Worm (Caenorhabditis elegans): ENCODE results near the gene del-7.

DNA sequence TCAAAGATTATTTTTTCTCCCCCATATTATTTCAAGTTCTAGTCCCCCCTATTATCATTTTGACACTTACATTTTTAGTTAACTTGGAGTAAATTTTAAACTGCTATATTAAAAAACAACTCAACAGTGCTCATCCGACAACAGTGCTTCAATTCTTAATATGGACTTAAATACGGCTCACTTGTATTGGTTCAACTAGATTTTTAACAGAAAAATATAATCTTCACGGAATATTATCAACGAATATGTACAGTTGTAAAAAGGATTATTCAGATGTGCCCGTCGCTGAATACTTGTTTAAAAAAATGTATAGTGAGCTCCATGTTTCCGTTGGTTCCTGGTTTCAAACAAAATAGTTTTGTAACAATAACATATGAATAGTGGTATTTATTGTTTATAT is 40.1 kb downstream of the del-7 start:
- TF ChIP-seq ama-1 (optimal IDR thresholded peaks at IDR 0.05), result no peak
- no peak for TF ChIP-seq madf-2 (tag; optimal IDR thresholded peaks at IDR 0.05)
- no peak for TF ChIP-seq dmd-4 (tag; optimal IDR thresholded peaks at IDR 0.05; ENCODE audit: borderline replicate concordance)
- TF ChIP-seq unc-86 (tag; optimal IDR thresholded peaks at IDR 0.05), result no peak
- TF ChIP-seq rnt-1 (tag; optimal IDR thresholded peaks at IDR 0.05), result no peak
- TF ChIP-seq pha-4 (tag; optimal IDR thresholded peaks at IDR 0.05), result no peak
- no peak for TF ChIP-seq fkh-10 (GFP tag; optimal IDR thresholded peaks at IDR 0.05)
- TF ChIP-seq T23F11.4 (GFP tag; optimal IDR thresholded peaks at IDR 0.05), result no peak
- no peak for TF ChIP-seq nhr-11 (tag; optimal IDR thresholded peaks at IDR 0.05)
- no peak for TF ChIP-seq pag-3 (tag; optimal IDR thresholded peaks at IDR 0.05; ENCODE audit: borderline replicate concordance)
- no peak for TF ChIP-seq tbx-2 (tag; optimal IDR thresholded peaks at IDR 0.05)

Measured in whole organism, late embryonic.